Fruit fly (Drosophila melanogaster) whole organism: ENCODE results near the gene vers.

Source experiments
- CG8478 ChIP-seq: fragments of >200 bp; optimal IDR thresholded peaks from 2 replicates; lab custom pipeline; 2018; ENCODE audit warnings: inconsistent platforms
- EcR ChIP-seq, 2 experiments: fragments of >200 bp; optimal IDR thresholded peaks; 2 replicates each; lab custom pipeline; 2017; ENCODE audit warnings: missing biosample characterization in 2 of 2, missing genetic modification characterization in 2 of 2, missing genetic modification reagents in 2 of 2
- psq ChIP-seq: fragments of >200 bp; optimal IDR thresholded peaks from 2 replicates; lab custom pipeline; 2017

- TF ChIP-seq psq (lab: Kevin White, UChicago) (no peak), CG8478 (lab: Kevin White, UChicago) (no peak), EcR (GFP tag; optimal IDR thresholded peaks at IDR 0.05; lab: Kevin White, UChicago) (no peak)
Measured at dm6 chr3L:12129111-12129510, 13.2 kb downstream of the vers start, which contains the start of gene Lsp2.
